Worm (Caenorhabditis elegans) whole organism, L2 larva: ENCODE data around the gene fbxa-113.
A peak's percentile ranks its signal among the peaks of the same experiment; 100 is the strongest.

ENCODE experiments used
- C34F6.9 ChIP-seq: fragments of 150-350 bp; optimal IDR thresholded peaks from 2 replicates; lab custom pipeline; 2014; ENCODE audit warnings: missing biosample characterization, missing genetic modification characterization
- F13H6.1 ChIP-seq: sonication (generic microtip); optimal IDR thresholded peaks from 2 replicates; lab custom pipeline; 2016; ENCODE audit warnings: missing genetic modification characterization, missing compliant biosample characterization
- R02D3.7 ChIP-seq: fragments of 150-350 bp; optimal IDR thresholded peaks from 2 replicates; lab custom pipeline; 2014; ENCODE audit warnings: missing biosample characterization, missing genetic modification characterization
- Y55F3AM.14 ChIP-seq: fragments of 200-800 bp; sonication (Bioruptor generic); optimal IDR thresholded peaks from 2 replicates; lab custom pipeline; 2018; ENCODE audit warnings: mild to moderate bottlenecking, missing genetic modification characterization, missing compliant biosample characterization
- alr-1 ChIP-seq: fragments of 150-350 bp; optimal IDR thresholded peaks from 2 replicates; lab custom pipeline; 2014; ENCODE audit warnings: missing biosample characterization, missing genetic modification characterization
- aly-2 ChIP-seq: fragments of 150-350 bp; optimal IDR thresholded peaks from 2 replicates; lab custom pipeline; 2014; ENCODE audit warnings: missing biosample characterization, missing genetic modification characterization
- ama-1 ChIP-seq: fragments of 150-350 bp; optimal IDR thresholded peaks from 2 replicates; lab custom pipeline; 2018; ENCODE audit warnings: inconsistent platforms
- blmp-1 ChIP-seq: sonication (generic microtip); optimal IDR thresholded peaks from 2 replicates; lab custom pipeline; 2017; ENCODE audit warnings: missing genetic modification characterization, mild to moderate bottlenecking, missing compliant biosample characterization, antibody characterized with exemption, moderate library complexity; ENCODE audit not compliant: insufficient read depth
- ceh-16 ChIP-seq: fragments of 150-350 bp; optimal IDR thresholded peaks from 2 replicates; lab custom pipeline; 2014; ENCODE audit warnings: missing biosample characterization, missing genetic modification characterization
- ceh-82 ChIP-seq: fragments of 150-350 bp; optimal IDR thresholded peaks from 2 replicates; lab custom pipeline; 2014; ENCODE audit warnings: missing biosample characterization, missing genetic modification characterization
- crh-2 ChIP-seq: sonication (generic microtip); optimal IDR thresholded peaks from 2 replicates; lab custom pipeline; 2017; ENCODE audit warnings: missing biosample characterization, missing genetic modification characterization
- dmd-4 ChIP-seq: sonication (generic microtip); optimal IDR thresholded peaks from 2 replicates; lab custom pipeline; 2017; ENCODE audit warnings: missing biosample characterization, missing genetic modification characterization
- egl-27 ChIP-seq: sonication (generic microtip); optimal IDR thresholded peaks from 3 replicates; lab custom pipeline; 2017; ENCODE audit warnings: missing biosample characterization, missing genetic modification reagents, missing genetic modification characterization
- elt-1 ChIP-seq: fragments of 150-350 bp; optimal IDR thresholded peaks from 2 replicates; lab custom pipeline; 2014; ENCODE audit warnings: missing biosample characterization, missing genetic modification characterization
- fos-1 ChIP-seq: fragments of 150-350 bp; optimal IDR thresholded peaks from 2 replicates; lab custom pipeline; 2014; ENCODE audit warnings: missing biosample characterization, missing genetic modification characterization
- lin-11 ChIP-seq: fragments of 150-350 bp; sonication (generic microtip); optimal IDR thresholded peaks from 2 replicates; lab custom pipeline; 2014; ENCODE audit warnings: missing biosample characterization, missing genetic modification characterization, inconsistent platforms, mixed read lengths
- lin-39 ChIP-seq: fragments of 150-350 bp; optimal IDR thresholded peaks from 2 replicates; lab custom pipeline; 2014; ENCODE audit warnings: missing biosample characterization, missing genetic modification reagents, missing genetic modification characterization
- mab-5 ChIP-seq: fragments of 150-350 bp; optimal IDR thresholded peaks from 2 replicates; lab custom pipeline; 2014; ENCODE audit warnings: missing biosample characterization, missing genetic modification characterization
- mbf-1 ChIP-seq: sonication (generic microtip); optimal IDR thresholded peaks from 2 replicates; lab custom pipeline; 2017; ENCODE audit warnings: missing biosample characterization, missing genetic modification characterization
- mdl-1 ChIP-seq, 2 experiments: fragments of 150-350 bp in 1 of 2; sonication (generic microtip) in 1 of 2; optimal IDR thresholded peaks; 2 replicates each; lab custom pipeline; 2017; ENCODE audit warnings: missing biosample characterization in 2 of 2, missing genetic modification characterization in 2 of 2
- nhr-10 ChIP-seq: sonication (generic microtip); optimal IDR thresholded peaks from 2 replicates; lab custom pipeline; 2017; ENCODE audit warnings: missing biosample characterization, missing genetic modification characterization
- nhr-11 ChIP-seq: fragments of 150-350 bp; optimal IDR thresholded peaks from 2 replicates; lab custom pipeline; 2014; ENCODE audit warnings: missing biosample characterization, missing genetic modification characterization
- nhr-12 ChIP-seq: fragments of 150-350 bp; optimal IDR thresholded peaks from 2 replicates; lab custom pipeline; 2014; ENCODE audit warnings: missing biosample characterization, missing genetic modification characterization
- nhr-129 ChIP-seq: fragments of 150-350 bp; optimal IDR thresholded peaks from 2 replicates; lab custom pipeline; 2014; ENCODE audit warnings: missing biosample characterization, missing genetic modification characterization
- nhr-21 ChIP-seq: fragments of 150-350 bp; optimal IDR thresholded peaks from 2 replicates; lab custom pipeline; 2014; ENCODE audit warnings: missing biosample characterization, missing genetic modification characterization
- nhr-23 ChIP-seq: fragments of 150-350 bp; optimal IDR thresholded peaks from 2 replicates; lab custom pipeline; 2014; ENCODE audit warnings: missing biosample characterization, missing genetic modification reagents, missing genetic modification characterization
- nhr-237 ChIP-seq: fragments of 150-350 bp; optimal IDR thresholded peaks from 2 replicates; lab custom pipeline; 2014; ENCODE audit warnings: missing biosample characterization, missing genetic modification characterization
- nhr-25 ChIP-seq: fragments of 150-350 bp; sonication (generic microtip); optimal IDR thresholded peaks from 3 replicates; lab custom pipeline; 2014; ENCODE audit warnings: missing biosample characterization, missing genetic modification characterization
- nhr-77 ChIP-seq: fragments of 150-350 bp; optimal IDR thresholded peaks from 2 replicates; lab custom pipeline; 2014; ENCODE audit warnings: missing biosample characterization, missing genetic modification characterization
- peb-1 ChIP-seq: fragments of 150-350 bp; optimal IDR thresholded peaks from 2 replicates; lab custom pipeline; 2014; ENCODE audit warnings: missing biosample characterization, missing genetic modification characterization
- sem-4 ChIP-seq: fragments of 150-350 bp; optimal IDR thresholded peaks from 2 replicates; lab custom pipeline; 2014; ENCODE audit warnings: missing biosample characterization, missing genetic modification reagents, missing genetic modification characterization
- skn-1 ChIP-seq: sonication (generic microtip); optimal IDR thresholded peaks from 2 replicates; lab custom pipeline; 2017; ENCODE audit warnings: missing biosample characterization, missing genetic modification characterization
- sma-3 ChIP-seq: sonication (generic microtip); optimal IDR thresholded peaks from 2 replicates; lab custom pipeline; 2016; ENCODE audit warnings: missing genetic modification reagents, missing genetic modification characterization, missing compliant biosample characterization
- sma-9 ChIP-seq, 2 experiments: fragments of 150-350 bp in 1 of 2; sonication (generic microtip) in 1 of 2; optimal IDR thresholded peaks; 2 replicates each; lab custom pipeline; 2014 to 2016; ENCODE audit warnings: missing genetic modification characterization in 2 of 2, mild to moderate bottlenecking in 1 of 2, missing biosample characterization in 1 of 2, missing compliant biosample characterization in 1 of 2, missing genetic modification reagents in 1 of 2, moderate library complexity in 1 of 2
- unc-39 ChIP-seq: fragments of 150-350 bp; optimal IDR thresholded peaks from 2 replicates; lab custom pipeline; 2014; ENCODE audit warnings: missing biosample characterization, missing genetic modification characterization
- unc-55 ChIP-seq: fragments of 150-350 bp; sonication (generic microtip); optimal IDR thresholded peaks from 3 replicates; lab custom pipeline; 2014; ENCODE audit warnings: missing biosample characterization, missing genetic modification reagents, missing genetic modification characterization
- unc-62 ChIP-seq: fragments of 150-350 bp; optimal IDR thresholded peaks from 2 replicates; lab custom pipeline; 2014; ENCODE audit warnings: missing biosample characterization, missing genetic modification reagents, missing genetic modification characterization
- ztf-1 ChIP-seq: fragments of 200-800 bp; sonication (Bioruptor generic); conservative IDR thresholded peaks from 2 replicates; pipeline ENCODE4 v1.3.6; 2022; ENCODE audit warnings: missing genetic modification characterization, missing compliant biosample characterization
- ztf-4 ChIP-seq: fragments of 150-350 bp; optimal IDR thresholded peaks from 2 replicates; lab custom pipeline; 2014; ENCODE audit warnings: missing biosample characterization, missing genetic modification characterization

The fbxa-113 gene

DNA sequence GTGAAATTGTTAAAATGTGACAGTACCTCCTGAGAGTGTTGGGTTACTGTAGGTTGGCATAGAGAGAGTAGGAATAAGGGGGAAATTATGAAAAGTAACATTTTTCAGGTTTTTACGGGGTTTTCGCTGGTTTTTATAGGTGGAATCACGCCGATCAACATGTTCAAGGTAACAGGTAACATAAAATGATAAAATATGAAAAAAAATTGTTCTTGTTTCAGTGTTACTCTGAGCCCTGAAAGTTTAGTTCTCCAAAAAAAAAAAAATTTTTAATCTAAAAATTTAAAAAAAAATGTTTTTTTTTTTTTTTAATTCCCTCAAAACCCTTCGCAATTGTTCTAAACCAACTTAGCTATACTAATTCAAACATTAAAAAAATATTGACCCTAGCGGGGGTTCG, 30.6 kb downstream of the fbxa-113 start, which contains the start of gene Y113G7B.15:
TSS of gene Y113G7B.15 (minus strand) at position 101 of the 400 bp plus-strand sequence.
- TF ChIP-seq unc-55 (GFP tag; lab: Kevin White, UChicago) (no peak), lin-11 (tag; lab: Kevin White, UChicago) (no peak), sma-3 (GFP tag; lab: Kevin White, UChicago) (no peak), nhr-12 (tag; lab: Kevin White, UChicago) (no peak), nhr-25 (no peak), mdl-1 (tag; optimal IDR thresholded peaks at IDR 0.05; lab: Kevin White, UChicago) (no peak), unc-62 (no peak), nhr-129 (no peak), ceh-16 (no peak), blmp-1 (tag; lab: Kevin White, UChicago) (no peak), nhr-77 (tag; lab: Kevin White, UChicago) (no peak), mbf-1 (no peak)

DNA sequence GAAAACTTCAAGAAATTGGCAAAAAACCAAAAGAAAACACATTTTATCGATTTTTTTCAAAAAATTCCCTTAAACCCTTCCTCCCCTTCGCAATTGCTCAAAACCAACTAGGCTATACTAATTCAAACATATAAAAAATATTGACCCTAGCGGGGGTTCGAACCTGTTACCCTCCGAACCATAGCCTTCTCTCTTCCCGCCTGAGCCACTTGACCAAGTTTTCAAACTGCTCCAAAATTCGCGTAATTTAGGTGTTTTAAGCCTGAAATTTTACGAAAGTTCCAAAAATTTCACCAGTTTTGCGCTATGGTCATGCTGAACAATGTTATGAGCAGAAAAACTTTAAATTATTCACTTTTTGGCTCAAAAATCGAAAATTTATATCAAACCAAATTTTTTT, 31.3 kb downstream of the fbxa-113 start:
- TF ChIP-seq fos-1 (tag; lab: Kevin White, UChicago) = no peak
- TF ChIP-seq lin-11 (tag; lab: Kevin White, UChicago) = no peak
- TF ChIP-seq mbf-1 = no peak
- no peak for TF ChIP-seq unc-62

DNA sequence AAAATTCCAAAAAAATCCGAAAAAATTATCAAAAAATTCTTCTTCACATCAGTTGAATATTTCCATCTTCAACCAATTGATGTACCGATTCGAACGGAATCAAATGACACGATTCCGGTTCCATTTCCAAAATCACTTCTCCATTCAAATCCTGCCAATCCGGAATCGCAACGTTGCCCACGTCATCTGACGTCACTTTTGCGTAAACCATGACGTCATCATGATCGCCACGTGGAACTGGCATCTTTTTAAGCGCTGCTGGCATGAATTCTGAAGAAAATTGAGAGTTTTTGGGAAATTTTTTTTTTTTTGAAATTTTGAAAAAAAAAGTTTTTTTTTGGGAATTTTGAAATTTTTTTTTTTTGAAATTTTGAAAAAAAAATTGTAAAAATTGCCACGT, 32.0 kb downstream of the fbxa-113 start:
- TF ChIP-seq C34F6.9 (no peak), skn-1 (tag; lab: Kevin White, UChicago) (no peak), nhr-129 (no peak), peb-1 (no peak), sem-4 (tag; lab: Kevin White, UChicago) (no peak), ama-1 (no peak), ztf-1 (GFP tag; lab: Robert Waterston, UW) (no peak), unc-62 (no peak), dmd-4 (tag; lab: Kevin White, UChicago) (no peak), sma-3 (GFP tag; lab: Kevin White, UChicago) (no peak)

DNA sequence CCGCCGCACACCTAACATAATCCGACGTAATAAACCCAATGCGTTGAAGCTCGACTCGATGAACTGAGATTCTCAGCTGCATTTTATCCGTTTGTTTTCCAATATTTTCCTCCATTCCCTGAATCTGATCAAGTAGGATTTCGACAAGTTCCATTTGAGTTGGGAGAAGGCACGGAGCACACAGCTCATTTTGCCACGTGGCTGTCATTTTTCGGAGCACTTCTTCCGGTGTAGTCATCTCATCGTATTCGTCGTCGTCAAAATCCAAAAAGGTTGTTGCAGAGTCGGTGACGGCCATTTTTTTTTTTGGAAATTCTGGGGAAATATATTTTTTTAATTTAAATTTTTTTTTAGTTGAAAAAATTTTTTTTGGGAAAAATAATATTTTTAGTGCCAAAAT, 34.2 kb downstream of the fbxa-113 start, which contains the start of gene sld-5:
TSS of gene sld-5 (minus strand) at position 317 of the 400 bp plus-strand sequence.
- TF ChIP-seq alr-1 (tag; lab: Kevin White, UChicago) = no peak
- TF ChIP-seq C34F6.9 = no peak
- no peak for TF ChIP-seq nhr-77 (tag; lab: Kevin White, UChicago)

DNA sequence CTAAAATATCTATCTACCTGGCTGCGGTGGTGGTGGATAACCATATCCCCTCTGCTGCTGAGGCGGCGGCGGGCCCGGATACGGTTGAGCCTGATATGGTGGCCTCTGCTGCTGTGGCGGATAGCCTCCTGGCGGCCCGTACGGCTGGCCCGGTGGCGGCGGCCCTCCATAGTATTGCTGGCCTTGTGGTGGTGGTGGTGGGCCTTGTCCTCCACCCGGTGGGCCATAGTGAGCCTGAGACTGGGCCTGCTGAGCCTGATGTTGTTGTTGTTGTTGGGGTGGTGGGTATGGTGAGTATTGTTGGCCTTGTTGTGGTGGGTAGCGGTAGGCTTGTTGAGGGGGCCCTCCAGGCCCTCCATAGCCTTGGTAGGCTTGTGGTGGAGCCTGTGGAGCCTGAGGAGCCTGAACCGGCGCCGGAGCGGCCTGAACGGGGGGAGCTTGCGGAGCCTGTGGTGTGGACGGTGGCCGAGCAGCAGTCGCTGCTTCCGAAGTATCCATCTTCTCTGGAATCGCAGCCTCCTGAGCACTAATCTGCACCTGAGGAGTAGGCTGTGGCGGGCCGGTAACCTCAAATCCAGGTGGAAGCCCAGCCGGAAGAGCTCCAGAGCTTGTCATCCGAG, 38.2 kb downstream of the fbxa-113 start:
- TF ChIP-seq nhr-237 (tag; lab: Kevin White, UChicago) (no peak), nhr-23 (no peak), nhr-11 (tag; lab: Kevin White, UChicago) (no peak), alr-1 (tag; lab: Kevin White, UChicago) (no peak), nhr-12 (tag; lab: Kevin White, UChicago) (no peak), sma-9 (GFP tag; optimal IDR thresholded peaks at IDR 0.05; lab: Kevin White, UChicago) (no peak), sma-9 (tag; optimal IDR thresholded peaks at IDR 0.05; lab: Kevin White, UChicago) (no peak)

DNA sequence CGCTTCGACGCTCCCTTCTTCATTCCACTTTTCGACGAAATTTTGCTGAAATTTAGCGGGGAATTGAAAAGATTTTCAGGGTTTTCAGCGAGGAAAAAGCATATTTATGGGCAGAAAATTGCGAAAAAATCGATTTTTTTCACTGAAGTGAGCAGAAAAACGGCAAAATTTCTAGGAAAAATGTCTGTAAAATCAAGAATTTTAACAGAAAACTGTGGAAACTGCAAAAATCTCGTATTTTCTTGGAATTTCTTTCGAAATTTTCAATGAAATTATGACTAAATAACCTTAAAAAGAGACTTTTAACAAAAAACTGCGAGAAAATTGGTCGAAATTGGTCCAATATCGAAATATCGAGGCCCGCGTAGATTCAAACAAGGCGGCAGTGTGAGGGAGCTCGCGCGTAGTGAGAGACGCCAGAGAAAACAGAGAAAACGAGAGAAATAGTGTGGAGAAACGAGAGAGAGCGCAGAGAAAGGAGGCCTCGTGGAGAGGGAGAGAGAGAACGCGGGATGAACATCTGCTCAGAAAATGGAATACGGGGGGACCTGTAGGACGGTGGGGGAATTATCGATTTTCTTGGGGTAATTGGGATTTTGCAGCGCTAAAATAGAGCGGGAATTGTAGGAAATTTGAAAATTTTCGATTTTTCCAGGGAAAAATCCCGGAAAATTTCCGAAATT, 46.4 kb downstream of the fbxa-113 start, which contains the start of gene swsn-1:
TSS of gene swsn-1 (minus strand) at position 51 of the 683 bp plus-strand sequence.
- TF ChIP-seq F13H6.1 = peak; percentile 42
- no peak for TF ChIP-seq nhr-11 (tag; lab: Kevin White, UChicago)
- peak; percentile 10 for TF ChIP-seq crh-2
- TF ChIP-seq ztf-4 = no peak
- TF ChIP-seq nhr-10 (tag; lab: Kevin White, UChicago) = no peak
- TF ChIP-seq nhr-21 (tag; lab: Kevin White, UChicago) = no peak
- no peak for TF ChIP-seq peb-1
- TF ChIP-seq nhr-77 (tag; lab: Kevin White, UChicago) = no peak
- TF ChIP-seq mbf-1 = no peak
- no peak for TF ChIP-seq fos-1 (tag; lab: Kevin White, UChicago)
- peak; percentile 66 for TF ChIP-seq unc-55 (GFP tag; lab: Kevin White, UChicago)
- TF ChIP-seq lin-39 (tag; lab: Kevin White, UChicago) = no peak
- no peak for TF ChIP-seq elt-1
- TF ChIP-seq aly-2 (tag; lab: Kevin White, UChicago) = no peak
- TF ChIP-seq R02D3.7 (tag; lab: Kevin White, UChicago) = no peak
- no peak for TF ChIP-seq ceh-82 (tag; lab: Kevin White, UChicago)
- peak; percentile 7 for TF ChIP-seq mab-5 (tag; lab: Kevin White, UChicago)
- TF ChIP-seq dmd-4 (tag; lab: Kevin White, UChicago) = no peak
- TF ChIP-seq C34F6.9 = peak; percentile 47
- no peak for TF ChIP-seq lin-11 (tag; lab: Kevin White, UChicago)
- no peak for TF ChIP-seq ztf-1 (GFP tag; lab: Robert Waterston, UW)
- TF ChIP-seq unc-62 = no peak
- no peak for TF ChIP-seq nhr-237 (tag; lab: Kevin White, UChicago)
- no peak for TF ChIP-seq Y55F3AM.14 (GFP tag; lab: Kevin White, UChicago)
- no peak for TF ChIP-seq nhr-12 (tag; lab: Kevin White, UChicago)
- peak; percentile 27 for TF ChIP-seq egl-27 (tag; lab: Kevin White, UChicago)
- no peak for TF ChIP-seq sem-4 (tag; lab: Kevin White, UChicago)
- TF ChIP-seq unc-39 = no peak
- TF ChIP-seq alr-1 (tag; lab: Kevin White, UChicago) = no peak
